Fruit fly (Drosophila melanogaster): ENCODE measurements around the gene nudC.

DNA sequence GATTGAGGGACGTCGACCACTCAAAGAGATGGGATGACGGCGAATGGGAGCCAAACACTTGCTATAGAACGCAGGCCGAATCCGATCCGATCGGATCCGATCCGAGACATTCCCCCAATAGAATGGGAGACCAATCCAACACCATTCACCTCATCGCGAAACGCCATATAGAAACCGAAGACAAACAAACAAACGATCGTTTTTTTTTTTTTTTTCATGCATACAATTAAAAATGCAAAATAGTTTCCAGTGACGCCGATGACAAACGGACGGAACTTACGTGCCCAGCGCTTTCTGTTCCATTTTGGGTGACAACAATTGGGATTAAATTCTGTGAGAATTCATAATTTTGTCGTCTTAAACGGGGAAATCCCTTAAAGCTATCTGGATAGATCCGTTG, 9.2 kb downstream of the nudC start:
- TF ChIP-seq Sin3A (optimal IDR thresholded peaks at IDR 0.05), result no peak
- TF ChIP-seq ttk (optimal IDR thresholded peaks at IDR 0.05), result no peak
- no peak for TF ChIP-seq psq (optimal IDR thresholded peaks at IDR 0.05)
- no peak for TF ChIP-seq h (optimal IDR thresholded peaks at IDR 0.05)
- TF ChIP-seq Myc (optimal IDR thresholded peaks at IDR 0.05), result no peak
- TF ChIP-seq insv (optimal IDR thresholded peaks at IDR 0.05), result no peak
